Fruit fly (Drosophila melanogaster) whole organism, embryonic: ENCODE results near the gene Blos4.

Experiments used
- Atf3 ChIP-seq: fragments of 200-800 bp; sonication (Bioruptor generic); optimal IDR thresholded peaks from 3 replicates; lab custom pipeline; 2016; ENCODE audit warnings: missing biosample characterization, missing genetic modification characterization
- CG10267 ChIP-seq: fragments of 200-800 bp; sonication (Bioruptor generic); optimal IDR thresholded peaks from 2 replicates; lab custom pipeline; 2018; ENCODE audit warnings: missing biosample characterization, mild to moderate bottlenecking, missing genetic modification characterization, moderate library complexity
- CG10462 ChIP-seq: fragments of 200-800 bp; sonication (Bioruptor generic); optimal IDR thresholded peaks from 2 replicates; lab custom pipeline; 2016; ENCODE audit warnings: missing biosample characterization, missing genetic modification characterization
- CG10565 ChIP-seq: fragments of 200-800 bp; sonication (Bioruptor generic); optimal IDR thresholded peaks from 3 replicates; lab custom pipeline; 2016; ENCODE audit warnings: missing biosample characterization, mild to moderate bottlenecking, missing genetic modification characterization
- CG15696 ChIP-seq: fragments of 200-800 bp; sonication (Bioruptor generic); optimal IDR thresholded peaks from 2 replicates; lab custom pipeline; 2019; ENCODE audit warnings: missing biosample characterization, mild to moderate bottlenecking, missing genetic modification characterization, moderate library complexity
- CG1603 ChIP-seq: fragments of 200-800 bp; sonication (Bioruptor generic); optimal IDR thresholded peaks from 2 replicates; lab custom pipeline; 2019; ENCODE audit warnings: missing biosample characterization, mild to moderate bottlenecking, missing genetic modification characterization, moderate library complexity
- CG17829 ChIP-seq: fragments of 200-800 bp; optimal IDR thresholded peaks from 2 replicates; lab custom pipeline; 2019; ENCODE audit warnings: missing biosample characterization, mild to moderate bottlenecking, missing genetic modification characterization, moderate library complexity
- CG3065 ChIP-seq: fragments of 200-800 bp; sonication (Bioruptor generic); optimal IDR thresholded peaks from 2 replicates; lab custom pipeline; 2016; ENCODE audit warnings: missing biosample characterization, missing genetic modification characterization
- CG31388 ChIP-seq: fragments of 200-800 bp; sonication (Bioruptor generic); optimal IDR thresholded peaks from 2 replicates; lab custom pipeline; 2016; ENCODE audit warnings: missing biosample characterization, missing genetic modification characterization
- CG6813 ChIP-seq: fragments of 200-800 bp; sonication (Bioruptor generic); optimal IDR thresholded peaks from 2 replicates; lab custom pipeline; 2017; ENCODE audit warnings: missing biosample characterization, missing genetic modification characterization, mild to moderate bottlenecking, moderate library complexity, missing genetic modification reagents
- CG7556 ChIP-seq: fragments of 200-800 bp; sonication (Bioruptor generic); optimal IDR thresholded peaks from 2 replicates; lab custom pipeline; 2017; ENCODE audit warnings: missing biosample characterization, mild to moderate bottlenecking, missing genetic modification characterization
- CG8089 ChIP-seq: fragments of 200-800 bp; sonication (Bioruptor generic); optimal IDR thresholded peaks from 3 replicates; lab custom pipeline; 2016; ENCODE audit warnings: missing biosample characterization, missing genetic modification characterization
- CG9437 ChIP-seq: fragments of 200-800 bp; sonication (Bioruptor generic); optimal IDR thresholded peaks from 2 replicates; lab custom pipeline; 2018; ENCODE audit warnings: missing biosample characterization, mild to moderate bottlenecking, missing genetic modification characterization
- Dip2 ChIP-seq: fragments of 200-800 bp; sonication (Bioruptor generic); IDR thresholded peaks from 2 replicates; pipeline ENCODE4 v1.3.6; 2022; ENCODE audit warnings: missing biosample characterization, missing genetic modification characterization
- Drgx ChIP-seq: fragments of 200-800 bp; sonication (Bioruptor generic); IDR thresholded peaks from 2 replicates; pipeline ENCODE4 v1.3.6; 2022; ENCODE audit warnings: missing biosample characterization, missing genetic modification characterization
- Elba2 ChIP-seq: fragments of 200-800 bp; sonication (Bioruptor generic); optimal IDR thresholded peaks from 3 replicates; lab custom pipeline; 2016; ENCODE audit warnings: missing biosample characterization, missing genetic modification characterization
- Gug ChIP-seq: fragments of 200-800 bp; sonication (Bioruptor generic); IDR thresholded peaks from 4 replicates; pipeline ENCODE4 v1.3.6; 2022; ENCODE audit warnings: missing biosample characterization, missing genetic modification characterization
- Lhr ChIP-seq: fragments of 200-800 bp; sonication (Bioruptor generic); optimal IDR thresholded peaks from 3 replicates; lab custom pipeline; 2017; ENCODE audit warnings: mild to moderate bottlenecking, missing biosample characterization, missing genetic modification reagents, missing genetic modification characterization
- Ptx1 ChIP-seq: fragments of 200-800 bp; sonication (Bioruptor generic); IDR thresholded peaks from 2 replicates; pipeline ENCODE4 v1.3.6; 2022; ENCODE audit warnings: missing biosample characterization, missing genetic modification characterization
- Sin3A ChIP-seq: fragments of >200 bp; optimal IDR thresholded peaks from 2 replicates; lab custom pipeline; 2018
- Usf ChIP-seq: fragments of 200-800 bp; sonication (Bioruptor generic); optimal IDR thresholded peaks from 2 replicates; lab custom pipeline; 2017; ENCODE audit warnings: missing genotype, missing biosample characterization, missing genetic modification characterization
- Vsx1 ChIP-seq: fragments of 200-800 bp; sonication (Bioruptor generic); optimal IDR thresholded peaks from 2 replicates; lab custom pipeline; 2017; ENCODE audit warnings: missing biosample characterization, mild to moderate bottlenecking, missing genetic modification characterization, missing genetic modification reagents
- ap ChIP-seq: fragments of 200-800 bp; sonication (Bioruptor generic); IDR thresholded peaks from 2 replicates; pipeline ENCODE4 v1.3.6; 2022; ENCODE audit warnings: missing biosample characterization, missing genetic modification characterization
- ato ChIP-seq: fragments of 200-800 bp; sonication (Bioruptor generic); IDR thresholded peaks from 2 replicates; pipeline ENCODE4 v1.3.6; 2022; ENCODE audit warnings: missing biosample characterization, missing genetic modification characterization; ENCODE audit not compliant: partially characterized antibody
- bigmax ChIP-seq: fragments of 200-800 bp; sonication (Bioruptor generic); optimal IDR thresholded peaks from 2 replicates; lab custom pipeline; 2018; ENCODE audit warnings: missing biosample characterization, mild to moderate bottlenecking, missing genetic modification characterization
- btn ChIP-seq: fragments of 200-800 bp; sonication (Bioruptor generic); optimal IDR thresholded peaks from 2 replicates; lab custom pipeline; 2016; ENCODE audit warnings: missing biosample characterization, missing genetic modification characterization
- caup ChIP-seq: fragments of 200-800 bp; sonication (Bioruptor generic); optimal IDR thresholded peaks from 3 replicates; lab custom pipeline; 2017; ENCODE audit warnings: missing biosample characterization, mild to moderate bottlenecking, missing genetic modification characterization, moderate library complexity; ENCODE audit not compliant: severe bottlenecking
- chm ChIP-seq: fragments of 200-800 bp; sonication (Bioruptor generic); IDR thresholded peaks from 2 replicates; pipeline ENCODE4 v1.3.6; 2022; ENCODE audit warnings: missing biosample characterization, missing genetic modification characterization
- chn ChIP-seq: fragments of 200-800 bp; sonication (Bioruptor generic); optimal IDR thresholded peaks from 2 replicates; lab custom pipeline; 2016; ENCODE audit warnings: missing biosample characterization, missing genetic modification characterization
- ewg ChIP-seq: fragments of 200-800 bp; sonication (Bioruptor generic); optimal IDR thresholded peaks from 3 replicates; lab custom pipeline; 2017; ENCODE audit warnings: mild to moderate bottlenecking, missing biosample characterization, missing genetic modification reagents, missing genetic modification characterization
- fd3F ChIP-seq: fragments of 200-800 bp; sonication (Bioruptor generic); optimal IDR thresholded peaks from 2 replicates; lab custom pipeline; 2018; ENCODE audit warnings: missing biosample characterization, mild to moderate bottlenecking, missing genetic modification characterization, moderate library complexity
- fd96Cb ChIP-seq: fragments of 200-800 bp; sonication (Bioruptor generic); optimal IDR thresholded peaks from 2 replicates; lab custom pipeline; 2018; ENCODE audit warnings: missing biosample characterization, mild to moderate bottlenecking, missing genetic modification characterization, moderate library complexity
- gce ChIP-seq: fragments of 200-800 bp; sonication (Bioruptor generic); IDR thresholded peaks from 3 replicates; pipeline ENCODE4 v1.3.6; 2022; ENCODE audit warnings: missing biosample characterization, missing genetic modification characterization
- her ChIP-seq: fragments of 200-800 bp; sonication (Bioruptor generic); optimal IDR thresholded peaks from 2 replicates; lab custom pipeline; 2016; ENCODE audit warnings: missing biosample characterization, missing genetic modification characterization
- lilli ChIP-seq: fragments of 200-800 bp; sonication (Bioruptor generic); optimal IDR thresholded peaks from 3 replicates; lab custom pipeline; 2016; ENCODE audit warnings: missing biosample characterization, missing genetic modification characterization
- pfk ChIP-seq: fragments of 200-800 bp; sonication (Bioruptor generic); optimal IDR thresholded peaks from 2 replicates; lab custom pipeline; 2018; ENCODE audit warnings: missing biosample characterization, mild to moderate bottlenecking, missing genetic modification characterization, moderate library complexity
- pnt ChIP-seq: fragments of 200-800 bp; sonication (Bioruptor generic); optimal IDR thresholded peaks from 3 replicates; lab custom pipeline; 2016; ENCODE audit warnings: missing biosample characterization, missing genetic modification characterization
- pum ChIP-seq: fragments of 200-800 bp; sonication (Bioruptor generic); optimal IDR thresholded peaks from 2 replicates; lab custom pipeline; 2016; ENCODE audit warnings: missing biosample characterization, missing genetic modification characterization
- row ChIP-seq: fragments of 200-800 bp; sonication (Bioruptor generic); IDR thresholded peaks from 3 replicates; pipeline ENCODE4 v1.3.6; 2022; ENCODE audit warnings: missing biosample characterization, missing genetic modification characterization
- salm ChIP-seq: fragments of 200-800 bp; sonication (Bioruptor generic); optimal IDR thresholded peaks from 2 replicates; lab custom pipeline; 2018; ENCODE audit warnings: missing biosample characterization, mild to moderate bottlenecking, missing genetic modification characterization
- sima ChIP-seq: fragments of 200-800 bp; sonication (Bioruptor generic); optimal IDR thresholded peaks from 2 replicates; lab custom pipeline; 2016; ENCODE audit warnings: missing biosample characterization, missing genetic modification characterization
- sob ChIP-seq: fragments of 200-800 bp; sonication (Bioruptor generic); IDR thresholded peaks from 2 replicates; pipeline ENCODE4 v1.3.6; 2022; ENCODE audit warnings: missing biosample characterization, missing genetic modification characterization
- sqz ChIP-seq: fragments of 200-800 bp; sonication (Bioruptor generic); optimal IDR thresholded peaks from 3 replicates; lab custom pipeline; 2018; ENCODE audit warnings: missing biosample characterization, mild to moderate bottlenecking, missing genetic modification characterization
- tio ChIP-seq: fragments of 200-800 bp; sonication (Bioruptor generic); optimal IDR thresholded peaks from 2 replicates; lab custom pipeline; 2017; ENCODE audit warnings: missing biosample characterization, missing genetic modification characterization, inconsistent platforms
- tna ChIP-seq: fragments of 200-800 bp; sonication (Bioruptor generic); IDR thresholded peaks from 2 replicates; pipeline ENCODE4 v1.3.6; 2022; ENCODE audit warnings: missing biosample characterization, missing genetic modification characterization; ENCODE audit not compliant: partially characterized antibody
- ttk ChIP-seq: fragments of 200-800 bp; sonication (Bioruptor generic); IDR thresholded peaks from 2 replicates; pipeline ENCODE4 v2.1.2; 2022; ENCODE audit warnings: missing biosample characterization, missing genetic modification characterization
- zfh2 ChIP-seq: fragments of 200-800 bp; sonication (Bioruptor generic); optimal IDR thresholded peaks from 2 replicates; lab custom pipeline; 2016; ENCODE audit warnings: missing biosample characterization, missing genetic modification characterization

The Blos4 gene

dm6 chr3L:10860042-10860643 is 18.7 kb upstream of the Blos4 start (continued):
- no peak for TF ChIP-seq CG10267

dm6 chr3L:10861657-10862543 is 17.0 kb upstream of the Blos4 start:
- TF ChIP-seq sqz, result peak; percentile 30
- no peak for TF ChIP-seq gce (GFP tag; lab: Robert Waterston, UW)
- no peak for TF ChIP-seq Elba2 (GFP tag; lab: Kevin White, UChicago)
- TF ChIP-seq Lhr (GFP tag; lab: Kevin White, UChicago), result no peak
- TF ChIP-seq CG9437 (GFP tag; lab: Kevin White, UChicago), result no peak
- no peak for TF ChIP-seq pum (GFP tag; lab: Kevin White, UChicago)
- TF ChIP-seq sima (GFP tag; lab: Kevin White, UChicago), result no peak
- TF ChIP-seq her (GFP tag; lab: Kevin White, UChicago), result no peak
- peak; percentile 19; the same call in 1 of the 3 replicates for TF ChIP-seq row (GFP tag; lab: Robert Waterston, UW)
- no peak for TF ChIP-seq CG8089 (GFP tag; lab: Kevin White, UChicago)
- TF ChIP-seq ewg, result no peak
- TF ChIP-seq Sin3A (lab: Kevin White, UChicago), result no peak
- no peak for TF ChIP-seq CG15696 (tag; lab: Kevin White, UChicago)
- 0 out of 2 replicates have a peak, but pooled peaks have one; percentile 13 for TF ChIP-seq Ptx1 (GFP tag; lab: Robert Waterston, UW)
- no peak for TF ChIP-seq pnt (GFP tag; lab: Kevin White, UChicago)
- TF ChIP-seq bigmax (GFP tag; lab: Kevin White, UChicago), result no peak
- TF ChIP-seq zfh2 (GFP tag; lab: Kevin White, UChicago), result peak; percentile 4
- TF ChIP-seq CG7556, result no peak
- peak; percentile 36 for TF ChIP-seq CG17829 (tag; lab: Kevin White, UChicago)
- TF ChIP-seq tio, result no peak
- no peak for TF ChIP-seq Atf3 (GFP tag; lab: Kevin White, UChicago)
- TF ChIP-seq CG10462 (GFP tag; lab: Kevin White, UChicago), result no peak
- peak; percentile 17; the same call in 1 of the 4 replicates for TF ChIP-seq Gug
- TF ChIP-seq salm (tag; lab: Kevin White, UChicago), result no peak
- TF ChIP-seq tna (GFP tag; lab: Robert Waterston, UW), result no peak
- TF ChIP-seq sob (GFP tag; lab: Robert Waterston, UW), result peak; percentile 27; the same call in 1 of the 2 replicates
- TF ChIP-seq lilli, result no peak
- peak; percentile 44 for TF ChIP-seq CG6813 (GFP tag; lab: Kevin White, UChicago)
- TF ChIP-seq chn, result peak; percentile 20
- peak; percentile 18 for TF ChIP-seq CG1603 (tag; lab: Kevin White, UChicago)
- no peak for TF ChIP-seq ttk
- TF ChIP-seq pfk (GFP tag; lab: Kevin White, UChicago), result peak; percentile 56
- no peak for TF ChIP-seq fd3F
- no peak for TF ChIP-seq Dip2 (GFP tag; lab: Robert Waterston, UW)
- TF ChIP-seq CG3065 (GFP tag; lab: Kevin White, UChicago), result no peak
- no peak for TF ChIP-seq CG31388 (GFP tag; lab: Kevin White, UChicago)
- TF ChIP-seq ato (GFP tag; lab: Robert Waterston, UW), result no peak
- no peak for TF ChIP-seq fd96Cb (tag; lab: Kevin White, UChicago)
- TF ChIP-seq CG10565 (GFP tag; lab: Kevin White, UChicago), result no peak
- no peak for TF ChIP-seq btn (GFP tag; lab: Kevin White, UChicago)
- no peak for TF ChIP-seq Drgx (GFP tag; lab: Robert Waterston, UW)
- TF ChIP-seq Vsx1 (GFP tag; lab: Kevin White, UChicago), result no peak
- no peak for TF ChIP-seq Usf (GFP tag; lab: Kevin White, UChicago)
- no peak for TF ChIP-seq caup (GFP tag; lab: Kevin White, UChicago)
- TF ChIP-seq ap (GFP tag; lab: Robert Waterston, UW), result no peak
- TF ChIP-seq chm, result peak; percentile 40; the same call in 1 of the 2 replicates
